Worm (Caenorhabditis elegans): ENCODE measurements around the gene wago-5.

DNA sequence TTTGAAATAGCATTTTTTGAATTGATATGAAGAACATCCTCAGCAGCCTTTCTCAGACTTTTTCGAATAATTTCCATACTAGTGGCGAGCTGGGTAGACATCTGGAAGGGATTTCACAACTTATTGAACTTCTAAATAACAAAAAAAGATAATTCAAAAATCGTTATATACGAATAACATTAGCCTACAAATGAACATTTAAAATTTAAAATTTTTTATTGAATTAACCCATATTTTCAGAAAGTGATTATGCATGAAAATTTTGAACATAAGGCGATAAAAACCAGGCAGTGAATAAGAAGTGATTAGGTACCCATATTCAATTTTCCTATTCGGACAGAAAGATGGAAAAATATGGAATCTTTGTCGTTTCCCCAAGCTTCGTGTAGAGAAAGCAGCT is 13.2 kb upstream of the wago-5 start, which contains the start of gene ZK1248.11:
- TF ChIP-seq ref-1 (GFP tag; conservative IDR thresholded peaks at IDR 0.05) (no peak), T22C8.4 (GFP tag; IDR thresholded peaks at IDR 0.05) (no peak)
